Worm (Caenorhabditis elegans): ENCODE data around the gene R13A5.10.
A peak's percentile ranks its signal among the peaks of the same experiment; 100 is the strongest.

Gene R13A5.10

ce11 chrIII:7570083-7570695 is 12.6 kb downstream of the R13A5.10 start, which contains the start of gene R13A5.7:
R13A5.7 (minus strand) TSS chrIII:7570133.
- TF ChIP-seq hlh-30 (tag; optimal IDR thresholded peaks at IDR 0.05; ENCODE audit: insufficient read depth) (peak; percentile 95), duxl-1 (tag; optimal IDR thresholded peaks at IDR 0.05; ENCODE audit: poor library complexity) (peak; percentile 22), rbr-2 (tag; optimal IDR thresholded peaks at IDR 0.05) (peak; percentile 89), nhr-28 (tag; optimal IDR thresholded peaks at IDR 0.05) (peak; percentile 90), ztf-7 (tag; optimal IDR thresholded peaks at IDR 0.05) (no peak), set-16 (GFP tag; IDR thresholded peaks at IDR 0.05) (no peak), mdt-29 (GFP tag; IDR thresholded peaks at IDR 0.05) (0 out of 2 replicates have a peak, but pooled peaks have one; percentile 35), zip-2 (tag; optimal IDR thresholded peaks at IDR 0.05) (no peak), aha-1 (tag) (peak; percentile 14), nhr-10 (tag; optimal IDR thresholded peaks at IDR 0.05) (no peak), saeg-2 (GFP tag; IDR thresholded peaks at IDR 0.05) (0 out of 2 replicates have a peak, but pooled peaks have one; percentile 20), dmd-6 (GFP tag; IDR thresholded peaks at IDR 0.05) (peak; percentile 77), daf-8 (GFP tag; IDR thresholded peaks at IDR 0.05) (no peak), nhr-25 (tag; optimal IDR thresholded peaks at IDR 0.05; ENCODE audit: borderline replicate concordance, insufficient read depth) (peak; percentile 70), ceh-82 (tag; optimal IDR thresholded peaks at IDR 0.05) (no peak), ztf-11 (tag; optimal IDR thresholded peaks at IDR 0.05) (no peak), zip-11 (GFP tag; IDR thresholded peaks at IDR 0.05) (no peak), dmd-9 (GFP tag; IDR thresholded peaks at IDR 0.05) (no peak), lim-7 (GFP tag; IDR thresholded peaks at IDR 0.05) (no peak), F49E8.2 (tag; optimal IDR thresholded peaks at IDR 0.05; ENCODE audit: borderline replicate concordance) (no peak), cey-2 (tag; optimal IDR thresholded peaks at IDR 0.05; ENCODE audit: borderline replicate concordance, insufficient read depth) (no peak), tra-1 (GFP tag; IDR thresholded peaks at IDR 0.05) (0 out of 2 replicates have a peak, but pooled peaks have one; percentile 37), R02D3.7 (tag; optimal IDR thresholded peaks at IDR 0.05) (no peak), lin-15B (tag; optimal IDR thresholded peaks at IDR 0.05) (no peak), lin-39 (tag; optimal IDR thresholded peaks at IDR 0.05) (no peak), unc-130 (GFP tag; optimal IDR thresholded peaks at IDR 0.05) (no peak), nhr-11 (tag; optimal IDR thresholded peaks at IDR 0.05) (peak; percentile 74), Y75B8A.6 (GFP tag; IDR thresholded peaks at IDR 0.05) (no peak), mdl-1 (tag; optimal IDR thresholded peaks at IDR 0.05) (peak; percentile 95 to 96), skn-1 (tag; optimal IDR thresholded peaks at IDR 0.05) (no peak), fos-1 (tag; optimal IDR thresholded peaks at IDR 0.05) (no peak), tag-97 (GFP tag; IDR thresholded peaks at IDR 0.05) (no peak), lin-13 (GFP tag; optimal IDR thresholded peaks at IDR 0.05) (peak; percentile 54), zfp-3 (GFP tag; conservative IDR thresholded peaks at IDR 0.05) (no peak), ceh-20 (GFP tag; IDR thresholded peaks at IDR 0.05) (no peak; the same call in 1 of the 2 replicates), ceh-44 (GFP tag; IDR thresholded peaks at IDR 0.05) (0 out of 2 replicates have a peak, but pooled peaks have one; percentile 38), lin-29 (GFP tag; IDR thresholded peaks at IDR 0.05) (no peak), unc-62 (GFP tag; optimal IDR thresholded peaks at IDR 0.05 in 1 of 2) (peak in 1 of 2 experiments; percentile 97), unc-62 (tag; optimal IDR thresholded peaks at IDR 0.05) (no peak), nhr-42 (GFP tag; IDR thresholded peaks at IDR 0.05) (no peak), gei-8 (GFP tag; optimal IDR thresholded peaks at IDR 0.05) (peak; percentile 48), mep-1 (tag; optimal IDR thresholded peaks at IDR 0.05) (peak; percentile 83), unc-39 (tag; optimal IDR thresholded peaks at IDR 0.05) (no peak), dve-1 (tag; optimal IDR thresholded peaks at IDR 0.05; ENCODE audit: insufficient read depth) (peak; percentile 88), ZK546.5 (tag; optimal IDR thresholded peaks at IDR 0.05) (no peak), lin-1 (GFP tag; IDR thresholded peaks at IDR 0.05) (0 out of 2 replicates have a peak, but pooled peaks have one; percentile 35), egl-27 (tag; optimal IDR thresholded peaks at IDR 0.05) (no peak), vab-7 (GFP tag; IDR thresholded peaks at IDR 0.05) (no peak), hmg-1.1 (GFP tag; IDR thresholded peaks at IDR 0.05) (peak; percentile 89), F44E2.7 (GFP tag; IDR thresholded peaks at IDR 0.05) (no peak), Y48G9A.11 (GFP tag; IDR thresholded peaks at IDR 0.05) (no peak)

All from whole organism, L4 larva.